Fruit fly (Drosophila melanogaster) Kc167 (cell line): Measurements from ENCODE around the gene PH4alphaMP.

Experiments
- Sin3A ChIP-seq: fragments of >200 bp; optimal IDR thresholded peaks from 2 replicates; lab custom pipeline; 2018; ENCODE audit warnings: missing external identifiers
- insv ChIP-seq: fragments of >200 bp; optimal IDR thresholded peaks from 3 replicates; lab custom pipeline; 2018; ENCODE audit warnings: missing external identifiers
- psq ChIP-seq: fragments of >200 bp; optimal IDR thresholded peaks from 2 replicates; lab custom pipeline; 2017; ENCODE audit warnings: missing external identifiers
- ttk ChIP-seq: sonication (Bioruptor generic); optimal IDR thresholded peaks from 2 replicates; lab custom pipeline; 2017; ENCODE audit warnings: missing external identifiers

DNA sequence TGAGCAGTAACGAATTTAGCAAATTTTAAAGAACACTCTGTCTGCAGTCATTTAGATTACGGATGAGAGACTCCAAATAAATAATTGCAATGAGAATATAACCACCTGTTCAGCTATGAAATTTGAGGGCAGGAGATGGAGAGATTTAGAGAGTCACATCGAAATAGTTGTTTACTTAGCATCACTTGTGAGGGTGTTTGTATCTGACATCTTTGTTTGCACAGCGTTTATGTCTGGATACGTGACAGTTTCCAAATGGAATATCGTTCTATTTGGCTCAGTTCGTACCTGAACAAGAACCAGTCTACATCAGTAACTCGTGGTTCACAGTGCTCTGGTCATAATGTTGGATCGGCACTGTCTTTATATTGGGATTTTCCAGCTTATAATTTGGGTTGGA is 6.2 kb downstream of the PH4alphaMP start, which contains the start of gene PH4alphaSG2:
- TF ChIP-seq psq (lab: Kevin White, UChicago) = no peak
- no peak for TF ChIP-seq Sin3A (lab: Kevin White, UChicago)
- TF ChIP-seq ttk (lab: Kevin White, UChicago) = no peak
- no peak for TF ChIP-seq insv
